Worm (Caenorhabditis elegans) whole organism, L1 larva: Measurements from ENCODE around the gene ver-3.

Source experiments
- fkh-10 ChIP-seq: sonication (generic microtip); optimal IDR thresholded peaks from 2 replicates; lab custom pipeline; 2017; ENCODE audit warnings: missing biosample characterization, missing genetic modification reagents, missing genetic modification characterization
- lir-3 ChIP-seq: sonication (generic microtip); optimal IDR thresholded peaks from 2 replicates; lab custom pipeline; 2016; ENCODE audit warnings: mild to moderate bottlenecking, missing genetic modification characterization, moderate library complexity, missing compliant biosample characterization; ENCODE audit not compliant: poor library complexity
- nhr-12 ChIP-seq: sonication (generic microtip); optimal IDR thresholded peaks from 2 replicates; lab custom pipeline; 2017; ENCODE audit warnings: missing biosample characterization, missing genetic modification characterization
- nhr-47 ChIP-seq: sonication (generic microtip); optimal IDR thresholded peaks from 2 replicates; lab custom pipeline; 2016; ENCODE audit warnings: mild to moderate bottlenecking, missing genetic modification characterization, moderate library complexity, missing compliant biosample characterization
- pqm-1 ChIP-seq: sonication (generic microtip); optimal IDR thresholded peaks from 3 replicates; lab custom pipeline; 2017; ENCODE audit warnings: missing biosample characterization, missing genetic modification characterization
- snu-23 ChIP-seq: sonication (generic microtip); optimal IDR thresholded peaks from 2 replicates; lab custom pipeline; 2016; ENCODE audit warnings: missing genetic modification characterization, missing compliant biosample characterization
- unc-62 ChIP-seq: fragments of 150-350 bp; optimal IDR thresholded peaks from 2 replicates; lab custom pipeline; 2014; ENCODE audit warnings: missing biosample characterization, missing genetic modification reagents, missing genetic modification characterization
- ztf-4 ChIP-seq: fragments of 150-350 bp; optimal IDR thresholded peaks from 2 replicates; lab custom pipeline; 2014; ENCODE audit warnings: missing biosample characterization, missing genetic modification characterization

DNA sequence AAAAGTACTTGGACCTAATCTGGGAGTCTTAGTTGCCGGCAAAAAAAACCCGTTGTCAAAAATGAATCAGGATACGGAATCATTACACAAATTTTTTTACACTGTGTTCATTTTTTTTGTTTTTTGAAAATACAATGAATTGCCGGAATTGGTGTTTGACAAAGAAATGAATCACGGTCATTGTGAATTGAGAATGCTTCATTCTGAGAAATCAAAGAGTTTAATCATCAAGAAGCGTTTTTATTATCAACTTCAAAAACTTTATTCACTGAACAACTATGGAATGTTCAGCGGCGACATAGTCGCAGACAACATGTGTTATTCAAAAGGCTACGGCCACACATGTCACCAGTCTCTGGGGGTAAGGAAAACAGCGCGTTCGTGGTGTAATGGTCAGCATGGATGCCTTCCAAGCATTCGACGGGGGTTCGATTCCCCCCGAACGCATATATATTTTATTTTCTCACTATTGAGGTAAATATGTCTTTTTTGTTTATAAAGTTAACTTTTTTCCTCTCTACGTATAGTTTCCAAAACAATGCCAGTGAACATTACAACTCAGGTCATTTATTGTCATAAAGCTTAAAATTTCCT lies 28.7 kb upstream of the ver-3 start, which contains the start of gene nas-10:
- TF ChIP-seq lir-3 (tag; lab: Kevin White, UChicago) (peak; percentile 54), snu-23 (GFP tag; lab: Kevin White, UChicago) (peak; percentile 77), nhr-47 (tag; lab: Kevin White, UChicago) (no peak), pqm-1 (tag; lab: Kevin White, UChicago) (no peak), nhr-12 (no peak), unc-62 (GFP tag; lab: Kevin White, UChicago) (no peak), ztf-4 (tag; lab: Kevin White, UChicago) (no peak), fkh-10 (peak; percentile 32)
